Fruit fly (Drosophila melanogaster): ENCODE measurements around the gene CG32641.

The CG32641 gene

dm6 chrX:13211357-13212137 is 27.3 kb downstream of the CG32641 start, which contains the start of gene sno (continued):
- peak; percentile 56 for TF ChIP-seq CG4617 (GFP tag; optimal IDR thresholded peaks at IDR 0.05; ENCODE audit: borderline replicate concordance)
- TF ChIP-seq CG11247 (GFP tag; IDR thresholded peaks at IDR 0.05): no peak
- no peak for TF ChIP-seq bigmax (GFP tag; optimal IDR thresholded peaks at IDR 0.05)
- no peak for TF ChIP-seq tgo (GFP tag; IDR thresholded peaks at IDR 0.05)
- no peak for TF ChIP-seq CG4328 (GFP tag; optimal IDR thresholded peaks at IDR 0.05)
- TF ChIP-seq unpg (GFP tag; optimal IDR thresholded peaks at IDR 0.05): no peak
- no peak for TF ChIP-seq MBD-R2 (GFP tag; IDR thresholded peaks at IDR 0.05)
- no peak for TF ChIP-seq repo (GFP tag; optimal IDR thresholded peaks at IDR 0.05)
- TF ChIP-seq sima (GFP tag; optimal IDR thresholded peaks at IDR 0.05): no peak
- TF ChIP-seq ftz-f1 (GFP tag; optimal IDR thresholded peaks at IDR 0.05): no peak
- TF ChIP-seq CG30403 (GFP tag; optimal IDR thresholded peaks at IDR 0.05): no peak
- TF ChIP-seq B-H2 (GFP tag; optimal IDR thresholded peaks at IDR 0.05): no peak
- TF ChIP-seq CG15269 (tag; optimal IDR thresholded peaks at IDR 0.05): no peak
- TF ChIP-seq trem (tag; optimal IDR thresholded peaks at IDR 0.05): peak; percentile 22
- TF ChIP-seq CG16815 (GFP tag; optimal IDR thresholded peaks at IDR 0.05): no peak
- TF ChIP-seq seq (GFP tag; IDR thresholded peaks at IDR 0.05): no peak
- TF ChIP-seq CG15514 (GFP tag; optimal IDR thresholded peaks at IDR 0.05): no peak
- peak; percentile 81 for TF ChIP-seq Dref (GFP tag; IDR thresholded peaks at IDR 0.05)
- no peak for TF ChIP-seq dati (GFP tag; IDR thresholded peaks at IDR 0.05)
- TF ChIP-seq CG2202 (tag; optimal IDR thresholded peaks at IDR 0.05): no peak

DNA sequence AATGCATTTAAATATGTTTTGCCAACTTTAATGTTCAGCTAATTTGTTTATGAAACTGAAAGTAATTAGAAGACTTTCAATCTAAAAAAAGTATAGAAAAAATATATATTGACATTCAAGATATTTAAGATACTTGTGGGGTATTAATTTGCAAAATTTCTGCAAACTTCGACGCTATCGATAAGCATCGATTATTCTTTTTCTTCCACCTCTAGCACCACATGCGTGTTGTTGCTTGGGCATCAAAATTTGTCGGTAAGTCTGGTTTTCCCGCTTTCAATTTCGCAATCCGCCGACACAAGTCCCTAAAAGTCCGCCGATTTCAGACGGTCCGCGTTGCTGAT is 27.8 kb downstream of the CG32641 start, which contains the start of gene REG:
Gene REG (plus strand): TSS at position 188 of the 344 bp plus-strand sequence.
- TF ChIP-seq bsh (GFP tag; optimal IDR thresholded peaks at IDR 0.05) (no peak), YL-1 (GFP tag; optimal IDR thresholded peaks at IDR 0.05) (no peak), CG6683 (GFP tag; optimal IDR thresholded peaks at IDR 0.05) (no peak), Dll (GFP tag; IDR thresholded peaks at IDR 0.05; ENCODE audit: partially characterized antibody) (0 out of 4 replicates have a peak, but pooled peaks have one; percentile 59), CG16813 (GFP tag; IDR thresholded peaks at IDR 0.05; ENCODE audit: partially characterized antibody) (no peak), nerfin-2 (GFP tag; IDR thresholded peaks at IDR 0.05; ENCODE audit: partially characterized antibody) (0 out of 2 replicates have a peak, but pooled peaks have one; percentile 29), CG1832 (GFP tag; optimal IDR thresholded peaks at IDR 0.05) (no peak), Opbp (GFP tag; IDR thresholded peaks at IDR 0.05; ENCODE audit: partially characterized antibody) (peak; percentile 39; the same call in 1 of the 3 replicates), Dp (GFP tag; optimal IDR thresholded peaks at IDR 0.05) (peak; percentile 34), CG6791 (GFP tag; IDR thresholded peaks at IDR 0.05; ENCODE audit: partially characterized antibody) (peak; percentile 44; the same call in 1 of the 3 replicates), hbn (GFP tag; IDR thresholded peaks at IDR 0.05; ENCODE audit: partially characterized antibody) (peak; percentile 48; the same call in 1 of the 2 replicates), CG1603 (tag; optimal IDR thresholded peaks at IDR 0.05) (no peak), MESR4 (GFP tag; optimal IDR thresholded peaks at IDR 0.05) (peak; percentile 69), esg (GFP tag; conservative IDR thresholded peaks at IDR 0.05) (no peak), bbx (GFP tag; IDR thresholded peaks at IDR 0.05; ENCODE audit: partially characterized antibody) (peak; percentile 14; the same call in 1 of the 2 replicates), Bgb (GFP tag; IDR thresholded peaks at IDR 0.05; ENCODE audit: partially characterized antibody) (peak; percentile 39), CG14965 (GFP tag; optimal IDR thresholded peaks at IDR 0.05; ENCODE audit: borderline replicate concordance) (no peak), BEAF-32 (GFP tag; optimal IDR thresholded peaks at IDR 0.05) (peak; percentile 23), unc-4 (GFP tag; IDR thresholded peaks at IDR 0.05; ENCODE audit: partially characterized antibody) (no peak; the same call in 1 of the 2 replicates), Dref (GFP tag; IDR thresholded peaks at IDR 0.05) (peak; percentile 62), Tbp (GFP tag; optimal IDR thresholded peaks at IDR 0.05) (no peak), mld (GFP tag; IDR thresholded peaks at IDR 0.05; ENCODE audit: partially characterized antibody) (0 out of 3 replicates have a peak, but pooled peaks have one; percentile 46), mirr (GFP tag; optimal IDR thresholded peaks at IDR 0.05) (no peak), amos (GFP tag; IDR thresholded peaks at IDR 0.05; ENCODE audit: partially characterized antibody) (peak; percentile 53; the same call in 1 of the 2 replicates), MBD-R2 (GFP tag; IDR thresholded peaks at IDR 0.05) (peak; percentile 49; the same call in 1 of the 2 replicates), Sry-δ (GFP tag; optimal IDR thresholded peaks at IDR 0.05) (peak; percentile 58), pzg (GFP tag; optimal IDR thresholded peaks at IDR 0.05) (peak; percentile 2), slbo (GFP tag; IDR thresholded peaks at IDR 0.05) (peak; percentile 7; the same call in 1 of the 2 replicates)

Data from whole organism, embryonic.